Fruit fly (Drosophila melanogaster) whole organism, embryonic: ENCODE data around the gene CG31960.

ENCODE experiments used
- ATbp ChIP-seq: fragments of 200-800 bp; sonication (Bioruptor generic); optimal IDR thresholded peaks from 2 replicates; lab custom pipeline; 2017; ENCODE audit warnings: missing biosample characterization, mild to moderate bottlenecking, missing genetic modification characterization, missing genetic modification reagents
- Abd-B ChIP-seq: fragments of 200-800 bp; sonication (Bioruptor generic); optimal IDR thresholded peaks from 2 replicates; lab custom pipeline; 2018; ENCODE audit warnings: missing biosample characterization, mild to moderate bottlenecking, missing genetic modification characterization, moderate library complexity
- Adf1 ChIP-seq: fragments of 200-800 bp; sonication (Bioruptor generic); IDR thresholded peaks from 2 replicates; pipeline ENCODE4 v1.3.6; 2022; ENCODE audit warnings: missing biosample characterization, missing genetic modification characterization
- CG10267 ChIP-seq: fragments of 200-800 bp; sonication (Bioruptor generic); optimal IDR thresholded peaks from 2 replicates; lab custom pipeline; 2018; ENCODE audit warnings: missing biosample characterization, mild to moderate bottlenecking, missing genetic modification characterization, moderate library complexity
- CG10274 ChIP-seq: fragments of 200-800 bp; sonication (Bioruptor generic); optimal IDR thresholded peaks from 3 replicates; lab custom pipeline; 2017; ENCODE audit warnings: missing biosample characterization, mild to moderate bottlenecking, missing genetic modification characterization
- CG10431 ChIP-seq: fragments of 200-800 bp; sonication (Bioruptor generic); optimal IDR thresholded peaks from 3 replicates; lab custom pipeline; 2018; ENCODE audit warnings: missing biosample characterization, mild to moderate bottlenecking, missing genetic modification characterization
- CG11456 ChIP-seq: fragments of 200-800 bp; sonication (Bioruptor generic); IDR thresholded peaks from 3 replicates; pipeline ENCODE4 v1.3.6; 2022; ENCODE audit warnings: missing biosample characterization, missing genetic modification characterization
- CG11504 ChIP-seq: fragments of 200-800 bp; sonication (Bioruptor generic); optimal IDR thresholded peaks from 3 replicates; lab custom pipeline; 2019; ENCODE audit warnings: missing biosample characterization, mild to moderate bottlenecking, missing genetic modification characterization, moderate library complexity
- CG11723 ChIP-seq: fragments of 200-800 bp; sonication (Bioruptor generic); optimal IDR thresholded peaks from 2 replicates; lab custom pipeline; 2017; ENCODE audit warnings: missing biosample characterization, mild to moderate bottlenecking, missing genetic modification characterization
- CG12104 ChIP-seq: fragments of 200-800 bp; sonication (Bioruptor generic); optimal IDR thresholded peaks from 3 replicates; lab custom pipeline; 2016; ENCODE audit warnings: missing biosample characterization, missing genetic modification characterization
- CG13424 ChIP-seq: fragments of 200-800 bp; sonication (Bioruptor generic); optimal IDR thresholded peaks from 2 replicates; lab custom pipeline; 2019; ENCODE audit warnings: missing biosample characterization, mild to moderate bottlenecking, missing genetic modification characterization, moderate library complexity
- CG14014 ChIP-seq: fragments of 200-800 bp; sonication (Bioruptor generic); IDR thresholded peaks from 2 replicates; pipeline ENCODE4 v1.3.6; 2022; ENCODE audit warnings: missing biosample characterization, missing genetic modification characterization
- CG1529 ChIP-seq: fragments of 200-800 bp; sonication (Bioruptor generic); optimal IDR thresholded peaks from 3 replicates; lab custom pipeline; 2018; ENCODE audit warnings: missing biosample characterization, missing genetic modification characterization
- CG15696 ChIP-seq: fragments of 200-800 bp; sonication (Bioruptor generic); optimal IDR thresholded peaks from 2 replicates; lab custom pipeline; 2019; ENCODE audit warnings: missing biosample characterization, mild to moderate bottlenecking, missing genetic modification characterization, moderate library complexity
- CG17385 ChIP-seq: fragments of 200-800 bp; sonication (Bioruptor generic); optimal IDR thresholded peaks from 3 replicates; lab custom pipeline; 2018; ENCODE audit warnings: missing biosample characterization, mild to moderate bottlenecking, missing genetic modification characterization
- CG17829 ChIP-seq: fragments of 200-800 bp; optimal IDR thresholded peaks from 2 replicates; lab custom pipeline; 2019; ENCODE audit warnings: missing biosample characterization, mild to moderate bottlenecking, missing genetic modification characterization, moderate library complexity
- CG31224 ChIP-seq: fragments of 200-800 bp; sonication (Bioruptor generic); IDR thresholded peaks from 2 replicates; pipeline ENCODE4 v1.3.6; 2022; ENCODE audit warnings: missing biosample characterization, missing genetic modification characterization
- CG34422 ChIP-seq: fragments of 200-800 bp; sonication (Bioruptor generic); IDR thresholded peaks from 3 replicates; pipeline ENCODE4 v1.3.6; 2022; ENCODE audit warnings: missing biosample characterization, missing genetic modification characterization
- CG4404 ChIP-seq: fragments of 200-800 bp; sonication (Bioruptor generic); IDR thresholded peaks from 2 replicates; pipeline ENCODE4 v1.3.6; 2022; ENCODE audit warnings: missing biosample characterization, missing genetic modification characterization
- CG5180 ChIP-seq: fragments of 200-800 bp; sonication (Bioruptor generic); optimal IDR thresholded peaks from 3 replicates; lab custom pipeline; 2017; ENCODE audit warnings: missing biosample characterization, missing genetic modification characterization, mild to moderate bottlenecking, moderate library complexity, missing genetic modification reagents
- CG6254 ChIP-seq: fragments of 200-800 bp; sonication (Bioruptor generic); optimal IDR thresholded peaks from 3 replicates; lab custom pipeline; 2017; ENCODE audit warnings: mild to moderate bottlenecking, missing biosample characterization, missing genetic modification reagents, missing genetic modification characterization
- CG7556 ChIP-seq: fragments of 200-800 bp; sonication (Bioruptor generic); optimal IDR thresholded peaks from 2 replicates; lab custom pipeline; 2017; ENCODE audit warnings: missing biosample characterization, mild to moderate bottlenecking, missing genetic modification characterization
- CG9437 ChIP-seq: fragments of 200-800 bp; sonication (Bioruptor generic); optimal IDR thresholded peaks from 2 replicates; lab custom pipeline; 2018; ENCODE audit warnings: missing biosample characterization, mild to moderate bottlenecking, missing genetic modification characterization
- E2f2 ChIP-seq: fragments of 200-800 bp; sonication (Bioruptor generic); IDR thresholded peaks from 2 replicates; pipeline ENCODE4 v1.3.6; 2022; ENCODE audit warnings: missing biosample characterization, missing genetic modification characterization
- HLH3B ChIP-seq: fragments of 200-800 bp; sonication (Bioruptor generic); IDR thresholded peaks from 2 replicates; pipeline ENCODE4 v1.3.6; 2022; ENCODE audit warnings: missing biosample characterization, missing genetic modification characterization
- Mad ChIP-seq: fragments of 200-800 bp; sonication (Bioruptor generic); optimal IDR thresholded peaks from 2 replicates; lab custom pipeline; 2016; ENCODE audit warnings: missing biosample characterization, missing genetic modification characterization
- Med ChIP-seq: fragments of 200-800 bp; sonication (Bioruptor generic); peaks from one replicate; lab custom pipeline; 2016; ENCODE audit warnings: missing biosample characterization, missing genetic modification characterization, mild to moderate bottlenecking, inconsistent platforms, moderate library complexity
- Oli ChIP-seq: fragments of 200-800 bp; sonication (Bioruptor generic); optimal IDR thresholded peaks from 2 replicates; lab custom pipeline; 2018; ENCODE audit warnings: missing biosample characterization, mild to moderate bottlenecking, missing genetic modification characterization, moderate library complexity
- PHDP ChIP-seq: fragments of 200-800 bp; sonication (Bioruptor generic); optimal IDR thresholded peaks from 3 replicates; lab custom pipeline; 2018; ENCODE audit warnings: missing biosample characterization, mild to moderate bottlenecking, missing genetic modification characterization, moderate library complexity
- Pdp1 ChIP-seq, 2 experiments: fragments of 200-800 bp; sonication (Bioruptor generic); optimal IDR thresholded peaks; 3 replicates each; lab custom pipeline; 2016; ENCODE audit warnings: missing biosample characterization in 2 of 2, missing genetic modification characterization in 2 of 2, mild to moderate bottlenecking in 1 of 2, moderate library complexity in 1 of 2
- Spps ChIP-seq: fragments of 200-800 bp; sonication (Bioruptor generic); optimal IDR thresholded peaks from 2 replicates; lab custom pipeline; 2018; ENCODE audit warnings: missing biosample characterization, mild to moderate bottlenecking, missing genetic modification characterization
- Vsx1 ChIP-seq: fragments of 200-800 bp; sonication (Bioruptor generic); optimal IDR thresholded peaks from 2 replicates; lab custom pipeline; 2017; ENCODE audit warnings: missing biosample characterization, mild to moderate bottlenecking, missing genetic modification characterization, missing genetic modification reagents
- bowl ChIP-seq: fragments of 200-800 bp; sonication (Bioruptor generic); IDR thresholded peaks from 2 replicates; pipeline ENCODE4 v1.3.6; 2022; ENCODE audit warnings: missing biosample characterization, missing genetic modification characterization
- bsh ChIP-seq, 2 experiments: fragments of 200-800 bp; sonication (Bioruptor generic); optimal IDR thresholded peaks; 2 replicates each; lab custom pipeline; 2017 to 2018; ENCODE audit warnings: mild to moderate bottlenecking in 2 of 2, missing biosample characterization in 2 of 2, missing genetic modification characterization in 2 of 2, moderate library complexity in 1 of 2
- dimm ChIP-seq: fragments of 200-800 bp; sonication (Bioruptor generic); IDR thresholded peaks from 2 replicates; pipeline ENCODE4 v1.3.6; 2022; ENCODE audit warnings: missing biosample characterization, missing genetic modification characterization
- fd64A ChIP-seq: fragments of 200-800 bp; sonication (Bioruptor generic); optimal IDR thresholded peaks from 3 replicates; lab custom pipeline; 2018; ENCODE audit warnings: missing biosample characterization, mild to moderate bottlenecking, missing genetic modification characterization
- kni ChIP-seq: fragments of 200-800 bp; sonication (Bioruptor generic); optimal IDR thresholded peaks from 3 replicates; lab custom pipeline; 2017; ENCODE audit warnings: mild to moderate bottlenecking, missing biosample characterization, missing genetic modification reagents, missing genetic modification characterization
- org-1 ChIP-seq: fragments of 200-800 bp; sonication (Bioruptor generic); optimal IDR thresholded peaks from 2 replicates; lab custom pipeline; 2017; ENCODE audit warnings: missing biosample characterization, missing genetic modification characterization
- pan ChIP-seq, 4 experiments: fragments of >200 bp in 3 of 4; fragments of 200-800 bp in 1 of 4; sonication (Bioruptor generic) in 1 of 4; optimal IDR thresholded peaks in 3 of 4; IDR thresholded peaks in 1 of 4; 2 replicates each; pipeline versions ENCODE4 v1.3.6 to Lab custom; 2017 to 2022; ENCODE audit warnings: missing biosample characterization in 2 of 4, missing genetic modification characterization in 2 of 4, mixed read lengths in 1 of 4
- row ChIP-seq: fragments of 200-800 bp; sonication (Bioruptor generic); IDR thresholded peaks from 3 replicates; pipeline ENCODE4 v1.3.6; 2022; ENCODE audit warnings: missing biosample characterization, missing genetic modification characterization
- schlank ChIP-seq: fragments of 200-800 bp; sonication (Bioruptor generic); optimal IDR thresholded peaks from 2 replicates; lab custom pipeline; 2018; ENCODE audit warnings: missing biosample characterization, mild to moderate bottlenecking, missing genetic modification characterization
- sna ChIP-seq: fragments of 200-800 bp; sonication (Bioruptor generic); IDR thresholded peaks from 2 replicates; pipeline ENCODE4 v1.3.6; 2022; ENCODE audit warnings: missing biosample characterization, missing genetic modification characterization; ENCODE audit not compliant: partially characterized antibody
- sqz ChIP-seq: fragments of 200-800 bp; sonication (Bioruptor generic); optimal IDR thresholded peaks from 3 replicates; lab custom pipeline; 2018; ENCODE audit warnings: missing biosample characterization, mild to moderate bottlenecking, missing genetic modification characterization
- tin ChIP-seq: fragments of 200-800 bp; sonication (Bioruptor generic); optimal IDR thresholded peaks from 3 replicates; lab custom pipeline; 2016; ENCODE audit warnings: missing biosample characterization, missing genetic modification characterization
- tio ChIP-seq: fragments of 200-800 bp; sonication (Bioruptor generic); optimal IDR thresholded peaks from 2 replicates; lab custom pipeline; 2017; ENCODE audit warnings: missing biosample characterization, missing genetic modification characterization, inconsistent platforms
- trem ChIP-seq: fragments of 200-800 bp; optimal IDR thresholded peaks from 3 replicates; lab custom pipeline; 2019; ENCODE audit warnings: missing biosample characterization, mild to moderate bottlenecking, missing genetic modification characterization, moderate library complexity
- vvl ChIP-seq: fragments of 200-800 bp; sonication (Bioruptor generic); IDR thresholded peaks from 2 replicates; pipeline ENCODE4 v1.3.6; 2022; ENCODE audit warnings: missing biosample characterization, missing genetic modification characterization

The CG31960 gene

DNA sequence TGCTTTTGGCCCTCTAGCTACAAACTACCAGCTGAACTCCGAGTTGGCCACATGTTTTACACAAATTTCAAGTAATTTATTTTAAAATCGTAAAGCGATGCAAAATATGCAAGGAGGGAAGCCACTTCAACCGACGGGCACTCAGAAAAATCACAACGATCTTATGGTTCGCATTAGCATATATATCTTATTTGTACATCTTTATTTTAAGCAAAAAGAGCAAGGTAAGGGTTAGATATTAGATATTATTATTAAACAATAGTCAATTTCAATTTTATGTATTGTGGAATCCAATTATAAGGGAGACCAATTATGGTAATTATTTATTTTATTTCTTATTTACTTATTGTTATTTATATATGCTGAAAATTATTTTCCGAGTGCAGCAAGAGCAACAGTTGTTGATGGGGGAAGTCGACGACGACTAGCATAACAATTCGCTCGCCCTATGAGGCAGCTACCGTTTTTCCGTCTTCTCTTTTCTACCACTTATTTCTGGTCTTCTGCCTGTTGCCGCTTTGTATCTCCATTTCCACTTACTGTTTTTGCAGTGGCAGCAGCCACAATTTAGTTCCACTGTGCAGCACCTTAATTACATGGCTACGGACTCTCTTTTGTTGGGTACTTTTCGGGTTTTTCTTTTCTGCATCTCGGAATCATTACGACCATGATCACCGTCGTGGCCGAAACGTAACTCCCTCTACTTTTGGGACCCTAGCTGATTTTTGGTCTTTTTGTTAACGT is 14.9 kb upstream of the CG31960 start (continued):
- TF ChIP-seq CG1529 (GFP tag; lab: Kevin White, UChicago), result peak; percentile 75
- peak; percentile 80 for TF ChIP-seq CG17829 (tag; lab: Kevin White, UChicago)
- TF ChIP-seq CG13424 (tag; lab: Kevin White, UChicago), result peak; percentile 67
- peak; percentile 64 for TF ChIP-seq CG10267
- TF ChIP-seq CG5180 (GFP tag; lab: Kevin White, UChicago), result peak; percentile 49
- TF ChIP-seq ATbp (GFP tag; lab: Kevin White, UChicago), result peak; percentile 55
- TF ChIP-seq CG10431, result no peak
- no peak for TF ChIP-seq dimm (GFP tag; lab: Robert Waterston, UW)
- no peak for TF ChIP-seq Adf1 (GFP tag; lab: Robert Waterston, UW)
- TF ChIP-seq Mad (GFP tag; lab: Kevin White, UChicago), result no peak
- TF ChIP-seq kni (GFP tag; lab: Kevin White, UChicago), result peak; percentile 47
- TF ChIP-seq CG10274, result no peak
- TF ChIP-seq bowl, result 0 out of 2 replicates have a peak, but pooled peaks have one; percentile 37
- TF ChIP-seq row (GFP tag; lab: Robert Waterston, UW), result peak; percentile 58
- peak; percentile 58 for TF ChIP-seq PHDP (tag; lab: Kevin White, UChicago)
- peak; percentile 22 for TF ChIP-seq Vsx1
- TF ChIP-seq schlank (tag; lab: Kevin White, UChicago), result no peak
- TF ChIP-seq CG17385 (GFP tag; lab: Kevin White, UChicago), result peak; percentile 42
- TF ChIP-seq CG15696 (tag; lab: Kevin White, UChicago), result peak; percentile 54
- TF ChIP-seq Oli (tag; lab: Kevin White, UChicago), result peak; percentile 55
- TF ChIP-seq E2f2, result peak; percentile 20; the same call in 1 of the 2 replicates
- TF ChIP-seq CG11723 (GFP tag; lab: Kevin White, UChicago), result peak; percentile 12
- no peak for TF ChIP-seq sna
- no peak for TF ChIP-seq Pdp1 (GFP tag; optimal IDR thresholded peaks at IDR 0.05; lab: Kevin White, UChicago)
- TF ChIP-seq Spps (tag; lab: Kevin White, UChicago), result peak; percentile 56
- peak; percentile 83 for TF ChIP-seq vvl (GFP tag; lab: Robert Waterston, UW)
- peak; percentile 47 to 79 for TF ChIP-seq bsh (GFP tag; optimal IDR thresholded peaks at IDR 0.05; lab: Kevin White, UChicago)
- TF ChIP-seq HLH3B (GFP tag; lab: Robert Waterston, UW), result peak; percentile 45; the same call in 1 of the 2 replicates
- TF ChIP-seq Abd-B, result peak; percentile 62
- TF ChIP-seq org-1 (GFP tag; lab: Kevin White, UChicago), result peak; percentile 30
- TF ChIP-seq CG4404, result no peak
- TF ChIP-seq CG14014 (GFP tag; lab: Robert Waterston, UW), result no peak
- peak; percentile 81 for TF ChIP-seq CG11504 (tag; lab: Kevin White, UChicago)
- peak; percentile 37; the same call in 1 of the 3 replicates for TF ChIP-seq CG34422 (GFP tag; lab: Robert Waterston, UW)
- peak; percentile 34 for TF ChIP-seq sqz
- TF ChIP-seq fd64A (GFP tag; lab: Kevin White, UChicago), result no peak
- TF ChIP-seq Med (GFP tag; lab: Kevin White, UChicago), result peak; percentile 45
- TF ChIP-seq tio (GFP tag; lab: Kevin White, UChicago), result peak; percentile 34
- TF ChIP-seq CG6254 (GFP tag; lab: Kevin White, UChicago), result peak; percentile 31
- no peak for TF ChIP-seq CG11456 (GFP tag; lab: Robert Waterston, UW)
- TF ChIP-seq CG9437 (GFP tag; lab: Kevin White, UChicago), result peak; percentile 14
- TF ChIP-seq tin, result peak; percentile 14
- TF ChIP-seq CG31224, result peak; percentile 39; the same call in 1 of the 2 replicates
- peak; percentile 28 for TF ChIP-seq CG12104 (GFP tag; lab: Kevin White, UChicago)
- TF ChIP-seq pan (optimal IDR thresholded peaks at IDR 0.05; lab: Kevin White, UChicago), result no peak
- TF ChIP-seq pan (GFP tag; optimal IDR thresholded peaks at IDR 0.05 in 1 of 2, IDR thresholded peaks at IDR 0.05 in 1 of 2), result peak in 1 of 2 experiments; percentile 6
- peak; percentile 72 for TF ChIP-seq trem (tag; lab: Kevin White, UChicago)
- peak; percentile 71 for TF ChIP-seq CG7556 (GFP tag; lab: Kevin White, UChicago)
